Fruit fly (Drosophila melanogaster) whole organism, pupa: ENCODE results near the gene TotF.
A peak's percentile ranks its signal among the peaks of the same experiment; 100 is the strongest.

ENCODE experiments used
- CG10348 ChIP-seq: fragments of 200-800 bp; sonication (Bioruptor generic); IDR thresholded peaks from 2 replicates; pipeline ENCODE4 v1.3.6; 2022; ENCODE audit warnings: missing biosample characterization, missing genetic modification characterization
- CG12605 ChIP-seq: fragments of 200-800 bp; sonication (Bioruptor generic); IDR thresholded peaks from 2 replicates; pipeline ENCODE4 v1.3.6; 2022; ENCODE audit warnings: missing biosample characterization, missing genetic modification characterization
- CG13204 ChIP-seq: fragments of 200-800 bp; sonication (Bioruptor generic); optimal IDR thresholded peaks from 2 replicates; lab custom pipeline; 2018; ENCODE audit warnings: missing biosample characterization, mild to moderate bottlenecking, missing genetic modification characterization, moderate library complexity
- CG14655 ChIP-seq: fragments of 200-800 bp; sonication (Bioruptor generic); optimal IDR thresholded peaks from 3 replicates; lab custom pipeline; 2017; ENCODE audit warnings: mild to moderate bottlenecking, missing biosample characterization, missing genetic modification reagents, missing genetic modification characterization
- CG15710 ChIP-seq: fragments of 200-800 bp; sonication (Bioruptor generic); optimal IDR thresholded peaks from 2 replicates; lab custom pipeline; 2018; ENCODE audit warnings: missing biosample characterization, mild to moderate bottlenecking, missing genetic modification characterization, moderate library complexity
- CG17806 ChIP-seq: fragments of 200-800 bp; sonication (Bioruptor generic); optimal IDR thresholded peaks from 2 replicates; lab custom pipeline; 2018; ENCODE audit warnings: missing biosample characterization, mild to moderate bottlenecking, missing genetic modification characterization, moderate library complexity
- CG32121 ChIP-seq: fragments of 200-800 bp; sonication (Bioruptor generic); IDR thresholded peaks from 2 replicates; pipeline ENCODE4 v1.3.6; 2022; ENCODE audit warnings: missing biosample characterization, missing genetic modification characterization
- CG34367 ChIP-seq: fragments of 200-800 bp; sonication (Bioruptor generic); optimal IDR thresholded peaks from 2 replicates; lab custom pipeline; 2018; ENCODE audit warnings: missing biosample characterization, mild to moderate bottlenecking, missing genetic modification characterization
- CG4496 ChIP-seq: fragments of 200-800 bp; sonication (Bioruptor generic); IDR thresholded peaks from 3 replicates; pipeline ENCODE4 v1.3.6; 2022; ENCODE audit warnings: missing biosample characterization, missing genetic modification characterization
- CG8159 ChIP-seq: fragments of 200-800 bp; sonication (Bioruptor generic); optimal IDR thresholded peaks from 3 replicates; lab custom pipeline; 2018; ENCODE audit warnings: missing biosample characterization, mild to moderate bottlenecking, missing genetic modification characterization, moderate library complexity
- CG8301 ChIP-seq: fragments of 200-800 bp; sonication (Bioruptor generic); optimal IDR thresholded peaks from 2 replicates; lab custom pipeline; 2018; ENCODE audit warnings: missing biosample characterization, mild to moderate bottlenecking, missing genetic modification characterization
- CG9948 ChIP-seq: fragments of 200-800 bp; sonication (Bioruptor generic); optimal IDR thresholded peaks from 2 replicates; lab custom pipeline; 2018; ENCODE audit warnings: missing biosample characterization, mild to moderate bottlenecking, missing genetic modification characterization, moderate library complexity
- D1 ChIP-seq: fragments of 200-800 bp; sonication (Bioruptor generic); optimal IDR thresholded peaks from 2 replicates; lab custom pipeline; 2018; ENCODE audit warnings: missing biosample characterization, mild to moderate bottlenecking, missing genetic modification characterization, moderate library complexity
- EcR ChIP-seq: fragments of 200-800 bp; sonication (Bioruptor generic); optimal IDR thresholded peaks from 3 replicates; lab custom pipeline; 2019; ENCODE audit warnings: missing biosample characterization, missing genetic modification characterization, mild to moderate bottlenecking, moderate library complexity, missing genetic modification reagents
- Ets98B ChIP-seq: fragments of 200-800 bp; sonication (Bioruptor generic); IDR thresholded peaks from 2 replicates; pipeline ENCODE4 v1.3.6; 2022; ENCODE audit warnings: missing biosample characterization, missing genetic modification characterization
- Pif1A ChIP-seq: fragments of 200-800 bp; sonication (Bioruptor generic); optimal IDR thresholded peaks from 3 replicates; lab custom pipeline; 2016; ENCODE audit warnings: missing biosample characterization, missing genetic modification characterization
- Pif1B ChIP-seq: fragments of 200-800 bp; sonication (Bioruptor generic); optimal IDR thresholded peaks from 3 replicates; lab custom pipeline; 2016; ENCODE audit warnings: missing biosample characterization, missing genetic modification characterization
- Snoo ChIP-seq: fragments of 200-800 bp; sonication (Bioruptor generic); optimal IDR thresholded peaks from 3 replicates; lab custom pipeline; 2017; ENCODE audit warnings: missing biosample characterization, mild to moderate bottlenecking, missing genetic modification characterization, inconsistent platforms
- fd96Ca ChIP-seq: fragments of 200-800 bp; sonication (Bioruptor generic); IDR thresholded peaks from 3 replicates; pipeline ENCODE4 v1.3.6; 2022; ENCODE audit warnings: missing biosample characterization, missing genetic modification characterization
- gl ChIP-seq: fragments of 200-800 bp; sonication (Bioruptor generic); optimal IDR thresholded peaks from 2 replicates; lab custom pipeline; 2018; ENCODE audit warnings: missing biosample characterization, mild to moderate bottlenecking, missing genetic modification characterization
- rn ChIP-seq: fragments of 200-800 bp; sonication (Bioruptor generic); IDR thresholded peaks from 2 replicates; pipeline ENCODE4 v1.3.6; 2022; ENCODE audit warnings: missing biosample characterization, missing genetic modification characterization

Gene TotF

DNA sequence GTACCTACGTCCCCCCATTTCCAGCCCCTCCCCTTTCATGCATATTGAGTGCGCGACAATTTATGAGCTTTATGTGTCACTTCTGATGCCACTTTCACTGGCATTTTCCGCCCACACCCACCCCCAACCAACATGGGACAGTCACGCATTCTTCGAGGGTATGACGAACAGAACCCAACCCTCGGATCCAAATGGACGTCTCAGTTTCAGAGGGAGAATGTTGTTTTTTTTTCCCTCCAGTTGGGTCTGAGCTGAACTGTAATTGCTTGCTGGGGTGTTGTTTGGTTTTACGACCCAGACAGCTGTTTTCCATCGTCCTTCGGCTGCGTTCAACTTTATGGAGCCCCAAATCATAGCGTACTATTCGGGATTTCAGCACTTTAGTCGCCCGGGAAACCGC, 11.6 kb upstream of the TotF start:
- TF ChIP-seq CG8301 (no peak), gl (no peak), Pif1A (GFP tag; lab: Kevin White, UChicago) (no peak)

- no peak for TF ChIP-seq rn (GFP tag; lab: Robert Waterston, UW)
- 0 out of 3 replicates have a peak, but pooled peaks have one; percentile 30 for TF ChIP-seq fd96Ca (GFP tag; lab: Robert Waterston, UW)
- TF ChIP-seq CG10348 (GFP tag; lab: Robert Waterston, UW) = no peak
- TF ChIP-seq Ets98B (GFP tag; lab: Robert Waterston, UW) = no peak
- peak; percentile 54; the same call in 1 of the 3 replicates for TF ChIP-seq CG4496
Observed at dm6 chr2L:19917860-19918259, 5.7 kb upstream of the TotF start.

dm6 chr2L:19916982-19917381, 4.8 kb upstream of the TotF start:
- TF ChIP-seq CG12605 (GFP tag; lab: Robert Waterston, UW) (0 out of 2 replicates have a peak, but pooled peaks have one; percentile 30), Ets98B (GFP tag; lab: Robert Waterston, UW) (no peak), CG32121 (GFP tag; lab: Robert Waterston, UW) (peak; percentile 13; the same call in 1 of the 2 replicates), CG10348 (GFP tag; lab: Robert Waterston, UW) (no peak), CG14655 (GFP tag; lab: Kevin White, UChicago) (no peak), CG4496 (peak; percentile 56; the same call in 1 of the 3 replicates), Pif1A (GFP tag; lab: Kevin White, UChicago) (no peak), CG8159 (tag; lab: Kevin White, UChicago) (no peak), EcR (peak; percentile 10)

dm6 chr2L:19915195-19915594, 3.0 kb upstream of the TotF start:
- TF ChIP-seq CG14655 (GFP tag; lab: Kevin White, UChicago) (no peak), CG32121 (GFP tag; lab: Robert Waterston, UW) (0 out of 2 replicates have a peak, but pooled peaks have one; percentile 15), CG13204 (GFP tag; lab: Kevin White, UChicago) (no peak), CG34367 (tag; lab: Kevin White, UChicago) (no peak), D1 (tag; lab: Kevin White, UChicago) (peak; percentile 76), CG10348 (GFP tag; lab: Robert Waterston, UW) (no peak), Pif1B (GFP tag; lab: Kevin White, UChicago) (no peak), CG8159 (tag; lab: Kevin White, UChicago) (peak; percentile 17), CG15710 (tag; lab: Kevin White, UChicago) (no peak), CG17806 (tag; lab: Kevin White, UChicago) (no peak), gl (no peak), CG12605 (GFP tag; lab: Robert Waterston, UW) (no peak), rn (GFP tag; lab: Robert Waterston, UW) (no peak), Snoo (tag; lab: Kevin White, UChicago) (no peak)

DNA sequence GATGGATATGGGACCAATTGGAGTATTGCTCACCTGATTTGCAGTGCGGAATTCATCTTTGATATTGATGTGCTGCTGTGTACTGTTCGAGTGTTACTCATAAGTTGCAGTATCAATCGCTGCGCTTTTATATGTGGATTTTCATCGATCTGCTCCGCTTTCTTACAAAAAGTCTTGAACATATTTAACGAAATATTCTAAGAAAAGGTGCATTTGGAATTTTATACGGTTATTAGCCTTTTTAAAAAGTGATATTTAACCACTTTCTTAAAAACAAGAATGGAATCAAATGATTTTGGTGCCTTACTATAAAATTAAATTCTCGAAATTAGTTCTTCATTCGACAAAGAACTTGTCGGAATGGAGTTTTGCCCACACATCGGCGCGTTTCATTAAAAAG, 1.2 kb upstream of the TotF start, which contains the start of gene TotE:
Gene TotE (minus strand): TSS at position 101 of the 400 bp plus-strand sequence.
- TF ChIP-seq Ets98B (GFP tag; lab: Robert Waterston, UW) (no peak), rn (GFP tag; lab: Robert Waterston, UW) (no peak), gl (no peak), D1 (tag; lab: Kevin White, UChicago) (no peak), CG14655 (GFP tag; lab: Kevin White, UChicago) (no peak), CG13204 (GFP tag; lab: Kevin White, UChicago) (no peak)

DNA sequence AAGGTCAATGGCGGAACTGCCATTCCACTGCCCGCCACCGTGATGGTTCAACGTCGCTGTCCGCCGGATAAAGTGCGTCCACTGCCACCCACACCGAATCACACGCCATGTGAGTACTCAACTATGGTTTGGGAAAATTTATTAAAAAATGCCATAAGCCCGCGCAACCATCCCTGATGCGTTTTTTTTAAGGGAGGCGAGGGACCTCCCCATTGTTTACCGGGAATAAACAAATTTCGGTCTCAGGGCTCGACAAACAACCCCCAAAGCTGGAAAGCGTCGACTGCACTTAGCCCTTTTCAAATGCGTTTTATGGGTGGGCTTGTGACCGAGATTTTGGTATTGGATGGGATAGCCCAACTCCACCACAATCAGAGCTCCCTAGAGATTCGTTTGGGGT, 4.4 kb downstream of the TotF start:
- TF ChIP-seq CG4496 (no peak), Snoo (tag; lab: Kevin White, UChicago) (no peak), gl (no peak), CG32121 (GFP tag; lab: Robert Waterston, UW) (no peak), CG34367 (tag; lab: Kevin White, UChicago) (no peak), fd96Ca (GFP tag; lab: Robert Waterston, UW) (no peak), EcR (no peak), CG17806 (tag; lab: Kevin White, UChicago) (no peak), CG14655 (GFP tag; lab: Kevin White, UChicago) (no peak), Pif1A (GFP tag; lab: Kevin White, UChicago) (no peak), CG10348 (GFP tag; lab: Robert Waterston, UW) (no peak), Ets98B (GFP tag; lab: Robert Waterston, UW) (no peak), CG15710 (tag; lab: Kevin White, UChicago) (no peak), CG8159 (tag; lab: Kevin White, UChicago) (no peak), CG8301 (no peak), CG12605 (GFP tag; lab: Robert Waterston, UW) (no peak), CG9948 (no peak), rn (GFP tag; lab: Robert Waterston, UW) (no peak)

dm6 chr2L:19905233-19905632, 6.9 kb downstream of the TotF start:
- TF ChIP-seq Pif1B (GFP tag; lab: Kevin White, UChicago) = peak; percentile 62
- TF ChIP-seq fd96Ca (GFP tag; lab: Robert Waterston, UW) = 0 out of 3 replicates have a peak, but pooled peaks have one; percentile 41
- peak; percentile 50 for TF ChIP-seq CG9948
- TF ChIP-seq CG12605 (GFP tag; lab: Robert Waterston, UW) = no peak
- peak; percentile 49 for TF ChIP-seq CG17806 (tag; lab: Kevin White, UChicago)
- TF ChIP-seq EcR = no peak
- TF ChIP-seq CG14655 (GFP tag; lab: Kevin White, UChicago) = peak; percentile 77
- TF ChIP-seq CG32121 (GFP tag; lab: Robert Waterston, UW) = peak; percentile 46; the same call in 1 of the 2 replicates
- peak; percentile 61; the same call in 2 of the 3 replicates for TF ChIP-seq CG4496
- TF ChIP-seq D1 (tag; lab: Kevin White, UChicago) = no peak
- TF ChIP-seq rn (GFP tag; lab: Robert Waterston, UW) = no peak
- peak; percentile 50 for TF ChIP-seq CG8159 (tag; lab: Kevin White, UChicago)
- no peak for TF ChIP-seq CG13204 (GFP tag; lab: Kevin White, UChicago)
- TF ChIP-seq CG15710 (tag; lab: Kevin White, UChicago) = peak; percentile 54
- no peak for TF ChIP-seq CG10348 (GFP tag; lab: Robert Waterston, UW)
- peak; percentile 25 for TF ChIP-seq Pif1A (GFP tag; lab: Kevin White, UChicago)
- peak; percentile 44 for TF ChIP-seq Ets98B (GFP tag; lab: Robert Waterston, UW)
- peak; percentile 1 for TF ChIP-seq CG34367 (tag; lab: Kevin White, UChicago)
- TF ChIP-seq Snoo (tag; lab: Kevin White, UChicago) = peak; percentile 52
- TF ChIP-seq CG8301 = peak; percentile 73
- TF ChIP-seq gl = no peak
